Fruit fly (Drosophila melanogaster) whole organism, wandering third instar larva: Measurements from ENCODE around the gene Hsp67Ba.

Experiments
- Abd-B ChIP-seq: fragments of >200 bp; optimal IDR thresholded peaks from 2 replicates; lab custom pipeline; 2017; ENCODE audit warnings: missing biosample characterization, missing genetic modification characterization
- CG32264 ChIP-seq: fragments of 200-800 bp; sonication (Bioruptor generic); optimal IDR thresholded peaks from 2 replicates; lab custom pipeline; 2016; ENCODE audit warnings: missing biosample characterization, missing genetic modification characterization
- CG9705 ChIP-seq: fragments of 200-800 bp; sonication (Bioruptor generic); optimal IDR thresholded peaks from 2 replicates; lab custom pipeline; 2018; ENCODE audit warnings: missing biosample characterization, mild to moderate bottlenecking, missing genetic modification characterization
- CrebA ChIP-seq: fragments of 200-800 bp; sonication (Bioruptor generic); optimal IDR thresholded peaks from 2 replicates; lab custom pipeline; 2016; ENCODE audit warnings: missing biosample characterization, mild to moderate bottlenecking, missing genetic modification characterization, borderline replicate concordance
- Dfd ChIP-seq: fragments of >200 bp; optimal IDR thresholded peaks from 2 replicates; lab custom pipeline; 2017; ENCODE audit warnings: missing biosample characterization, missing genetic modification characterization
- Dif ChIP-seq: fragments of 200-275, 200-300 bp; sonication (Bioruptor generic); optimal IDR thresholded peaks from 2 replicates; lab custom pipeline; 2018; ENCODE audit warnings: missing biosample characterization, missing genetic modification characterization; ENCODE audit not compliant: partially characterized antibody
- GATAd ChIP-seq: sonication (Bioruptor generic); optimal IDR thresholded peaks from 2 replicates; lab custom pipeline; 2016; ENCODE audit warnings: missing biosample characterization, missing genetic modification characterization
- HLH106 ChIP-seq: fragments of 200-800 bp; optimal IDR thresholded peaks from 3 replicates; lab custom pipeline; 2019; ENCODE audit warnings: missing biosample characterization, mild to moderate bottlenecking, missing genetic modification characterization, moderate library complexity
- Hnf4 ChIP-seq: fragments of 200-800 bp; sonication (Bioruptor generic); optimal IDR thresholded peaks from 2 replicates; lab custom pipeline; 2016; ENCODE audit warnings: missing biosample characterization, mild to moderate bottlenecking, missing genetic modification characterization
- Hr78 ChIP-seq: fragments of >200 bp; optimal IDR thresholded peaks from 2 replicates; lab custom pipeline; 2017; ENCODE audit warnings: missing biosample characterization, missing genetic modification characterization
- Hr83 ChIP-seq: fragments of 200-300 bp; sonication (Bioruptor generic); optimal IDR thresholded peaks from 2 replicates; lab custom pipeline; 2016; ENCODE audit warnings: missing biosample characterization, mild to moderate bottlenecking, missing genetic modification characterization, moderate library complexity; ENCODE audit not compliant: poor library complexity, severe bottlenecking
- Jra ChIP-seq: sonication (Bioruptor generic); optimal IDR thresholded peaks from 2 replicates; lab custom pipeline; 2016; ENCODE audit warnings: missing biosample characterization, missing genetic modification characterization
- Mio ChIP-seq: sonication (Bioruptor generic); optimal IDR thresholded peaks from 2 replicates; lab custom pipeline; 2016; ENCODE audit warnings: missing biosample characterization, missing genetic modification characterization
- Myc ChIP-seq: fragments of >200 bp; optimal IDR thresholded peaks from 2 replicates; lab custom pipeline; 2017
- N ChIP-seq: fragments of >200 bp; optimal IDR thresholded peaks from 2 replicates; lab custom pipeline; 2018; ENCODE audit warnings: missing biosample characterization, missing external identifiers, missing genetic modification characterization
- OdsH ChIP-seq: fragments of 200-800 bp; sonication (Bioruptor generic); optimal IDR thresholded peaks from 2 replicates; lab custom pipeline; 2016; ENCODE audit warnings: missing biosample characterization, mild to moderate bottlenecking, missing genetic modification characterization
- Rel ChIP-seq, 2 experiments: fragments of 200-800 bp; sonication (Bioruptor generic) in 1 of 2; optimal IDR thresholded peaks; 2 replicates in 1 of 2; 3 replicates in 1 of 2; lab custom pipeline; 2016 to 2019; ENCODE audit warnings: mild to moderate bottlenecking in 2 of 2, missing biosample characterization in 2 of 2, missing genetic modification characterization in 2 of 2, moderate library complexity in 1 of 2
- Sp1 ChIP-seq: fragments of 200-800 bp; sonication (Bioruptor generic); optimal IDR thresholded peaks from 3 replicates; lab custom pipeline; 2019; ENCODE audit warnings: missing biosample characterization, mild to moderate bottlenecking, missing genetic modification characterization, moderate library complexity
- Vsx2 ChIP-seq: fragments of 200-300, 225-300 bp; sonication (Bioruptor generic); optimal IDR thresholded peaks from 2 replicates; lab custom pipeline; 2018; ENCODE audit warnings: missing biosample characterization, missing genetic modification characterization; ENCODE audit not compliant: partially characterized antibody
- br ChIP-seq: fragments of 200-800 bp; sonication (Bioruptor generic); optimal IDR thresholded peaks from 2 replicates; lab custom pipeline; 2016; ENCODE audit warnings: missing biosample characterization, missing genetic modification characterization
- brk ChIP-seq: fragments of 200-800 bp; sonication (Bioruptor generic); optimal IDR thresholded peaks from 2 replicates; lab custom pipeline; 2016; ENCODE audit warnings: missing biosample characterization, mild to moderate bottlenecking, missing genetic modification characterization
- dl ChIP-seq, 2 experiments: fragments of 175-275, 200-275 bp in 1 of 2; fragments of 200-275 bp in 1 of 2; sonication (Bioruptor generic); optimal IDR thresholded peaks; lab custom pipeline; 2018; ENCODE audit warnings: mild to moderate bottlenecking in 2 of 2, missing biosample characterization in 2 of 2, missing genetic modification characterization in 2 of 2, moderate library complexity in 2 of 2; ENCODE audit not compliant: partially characterized antibody in 2 of 2, insufficient read depth in 1 of 2
- dmrt93B ChIP-seq: fragments of 200-800 bp; sonication (Bioruptor generic); optimal IDR thresholded peaks from 2 replicates; lab custom pipeline; 2018; ENCODE audit warnings: missing biosample characterization, mild to moderate bottlenecking, missing genetic modification characterization
- dsf ChIP-seq: sonication (Bioruptor generic); optimal IDR thresholded peaks from 2 replicates; lab custom pipeline; 2016; ENCODE audit warnings: missing biosample characterization, missing genetic modification characterization, borderline replicate concordance
- ey ChIP-seq: fragments of 200-800 bp; sonication (Bioruptor generic); optimal IDR thresholded peaks from 2 replicates; lab custom pipeline; 2016; ENCODE audit warnings: missing biosample characterization, missing genetic modification characterization
- foxo ChIP-seq, 2 experiments: fragments of 200-800 bp; sonication (Bioruptor generic); optimal IDR thresholded peaks; 2 replicates in 1 of 2; 3 replicates in 1 of 2; lab custom pipeline; 2016 to 2017; ENCODE audit warnings: missing biosample characterization in 2 of 2, missing genetic modification characterization in 2 of 2
- fru ChIP-seq: fragments of 200-800 bp; sonication (Bioruptor generic); optimal IDR thresholded peaks from 3 replicates; lab custom pipeline; 2016; ENCODE audit warnings: missing biosample characterization, mild to moderate bottlenecking, missing genetic modification characterization
- h ChIP-seq: fragments of 200-800 bp; sonication (Bioruptor generic); optimal IDR thresholded peaks from 3 replicates; lab custom pipeline; 2016; ENCODE audit warnings: missing biosample characterization, mild to moderate bottlenecking, missing genetic modification characterization
- jim ChIP-seq: fragments of 175-275, 200-325 bp; sonication (Bioruptor generic); optimal IDR thresholded peaks from 2 replicates; lab custom pipeline; 2016; ENCODE audit warnings: missing biosample characterization, mild to moderate bottlenecking, missing genetic modification characterization
- lola ChIP-seq: fragments of >200 bp; optimal IDR thresholded peaks from 2 replicates; lab custom pipeline; 2017; ENCODE audit warnings: missing biosample characterization, missing genetic modification characterization
- pan ChIP-seq: fragments of >200 bp; optimal IDR thresholded peaks from 2 replicates; lab custom pipeline; 2017
- psq ChIP-seq: fragments of 200-800 bp; sonication (Bioruptor generic); optimal IDR thresholded peaks from 3 replicates; lab custom pipeline; 2017; ENCODE audit warnings: missing biosample characterization, mild to moderate bottlenecking, missing genetic modification characterization, moderate library complexity
- rgr ChIP-seq: fragments of 200-800 bp; sonication (Bioruptor generic); optimal IDR thresholded peaks from 3 replicates; lab custom pipeline; 2016; ENCODE audit warnings: missing biosample characterization, mild to moderate bottlenecking, missing genetic modification characterization
- sage ChIP-seq: fragments of 200-800 bp; sonication (Bioruptor generic); optimal IDR thresholded peaks from 2 replicates; lab custom pipeline; 2016; ENCODE audit warnings: missing biosample characterization, mild to moderate bottlenecking, missing genetic modification characterization
- sv ChIP-seq: fragments of 200-800 bp; sonication (Bioruptor generic); optimal IDR thresholded peaks from 3 replicates; lab custom pipeline; 2016; ENCODE audit warnings: missing biosample characterization, missing genetic modification characterization
- tai ChIP-seq: sonication (Bioruptor generic); optimal IDR thresholded peaks from 2 replicates; lab custom pipeline; 2016; ENCODE audit warnings: missing biosample characterization, missing genetic modification characterization
- usp ChIP-seq: fragments of >200 bp; optimal IDR thresholded peaks from 2 replicates; lab custom pipeline; 2017; ENCODE audit warnings: missing biosample characterization, missing genetic modification characterization
- woc ChIP-seq: sonication (Bioruptor generic); optimal IDR thresholded peaks from 2 replicates; lab custom pipeline; 2016; ENCODE audit warnings: missing biosample characterization, mild to moderate bottlenecking, missing genetic modification characterization

Hsp67Ba gene

dm6 chr3L:9396038-9396437, 16.7 kb upstream of the Hsp67Ba start:
- no peak for TF ChIP-seq Dif (GFP tag; lab: Kevin White, UChicago)
- TF ChIP-seq HLH106 (tag; lab: Kevin White, UChicago), result no peak
- no peak for TF ChIP-seq Rel (GFP tag; optimal IDR thresholded peaks at IDR 0.05; lab: Kevin White, UChicago)
- peak; percentile 98 for TF ChIP-seq Rel (tag; optimal IDR thresholded peaks at IDR 0.05; lab: Kevin White, UChicago)
- no peak for TF ChIP-seq dl (GFP tag; optimal IDR thresholded peaks at IDR 0.05; lab: Kevin White, UChicago; ENCODE audit: insufficient read depth in 1 of 2, partially characterized antibody in 2 of 2)
- TF ChIP-seq woc (GFP tag; lab: Kevin White, UChicago), result no peak
- TF ChIP-seq dsf (GFP tag; lab: Kevin White, UChicago), result no peak
- no peak for TF ChIP-seq CG9705

- TF ChIP-seq Rel (GFP tag; optimal IDR thresholded peaks at IDR 0.05; lab: Kevin White, UChicago) (no peak), Rel (tag; optimal IDR thresholded peaks at IDR 0.05; lab: Kevin White, UChicago) (peak; percentile 87), Jra (GFP tag; lab: Kevin White, UChicago) (no peak)
These were observed 12.1 kb upstream of the Hsp67Ba start for dm6 chr3L:9391340-9391980.

dm6 chr3L:9384445-9385079, 5.2 kb upstream of the Hsp67Ba start:
- TF ChIP-seq Mio (GFP tag; lab: Kevin White, UChicago), result no peak
- TF ChIP-seq psq, result peak; percentile 54
- TF ChIP-seq, all 38 proteins: peak for 1

- TF ChIP-seq pan (lab: Kevin White, UChicago) (no peak), brk (GFP tag; lab: Kevin White, UChicago) (peak; percentile 98), rgr (GFP tag; lab: Kevin White, UChicago) (peak; percentile 100), usp (GFP tag; lab: Kevin White, UChicago) (no peak), sv (GFP tag; lab: Kevin White, UChicago) (peak; percentile 96), Rel (GFP tag; optimal IDR thresholded peaks at IDR 0.05; lab: Kevin White, UChicago) (peak; percentile 99), Rel (tag; optimal IDR thresholded peaks at IDR 0.05; lab: Kevin White, UChicago) (peak; percentile 94), sage (GFP tag; lab: Kevin White, UChicago) (peak; percentile 99), lola (GFP tag; lab: Kevin White, UChicago) (no peak), woc (GFP tag; lab: Kevin White, UChicago) (peak; percentile 100), tai (GFP tag; lab: Kevin White, UChicago) (peak; percentile 96), Sp1 (GFP tag; lab: Kevin White, UChicago) (peak; percentile 100), Abd-B (GFP tag; lab: Kevin White, UChicago) (no peak), OdsH (GFP tag; lab: Kevin White, UChicago) (peak; percentile 100), fru (GFP tag; lab: Kevin White, UChicago) (peak; percentile 100), Dif (GFP tag; lab: Kevin White, UChicago) (no peak), CrebA (no peak), br (peak; percentile 100), ey (peak; percentile 99), Jra (GFP tag; lab: Kevin White, UChicago) (peak; percentile 98), dmrt93B (GFP tag; lab: Kevin White, UChicago) (peak; percentile 100), Hr83 (GFP tag; lab: Kevin White, UChicago) (peak; percentile 99), GATAd (GFP tag; lab: Kevin White, UChicago) (peak; percentile 96), N (no peak), h (GFP tag; lab: Kevin White, UChicago) (peak; percentile 100), jim (peak; percentile 78), dsf (GFP tag; lab: Kevin White, UChicago) (peak; percentile 96), Dfd (no peak), Myc (lab: Kevin White, UChicago) (no peak), Vsx2 (no peak), Hr78 (GFP tag; lab: Kevin White, UChicago) (no peak), Hnf4 (GFP tag; lab: Kevin White, UChicago) (peak; percentile 99), foxo (GFP tag; optimal IDR thresholded peaks at IDR 0.05; lab: Kevin White, UChicago) (peak; percentile 97 to 100), Mio (GFP tag; lab: Kevin White, UChicago) (peak; percentile 93), CG32264 (GFP tag; lab: Kevin White, UChicago) (peak; percentile 99), psq (peak; percentile 100), dl (GFP tag; optimal IDR thresholded peaks at IDR 0.05; lab: Kevin White, UChicago; ENCODE audit: insufficient read depth in 1 of 2, partially characterized antibody in 2 of 2) (no peak), CG9705 (peak; percentile 98), HLH106 (tag; lab: Kevin White, UChicago) (peak; percentile 100)
- TF ChIP-seq, all 38 proteins: peak for 26
These were observed 4.2 kb upstream of the Hsp67Ba start, which contains the start of gene Hsp27 for dm6 chr3L:9383345-9384075. Hsp27 (plus strand) TSS chr3L:9384063.
